Worm (Caenorhabditis elegans) whole organism, mixed stage, embryonic: ENCODE results near the gene dnc-3.

Experiments
- bed-3 ChIP-seq: fragments of 200-800 bp; sonication (Bioruptor generic); optimal IDR thresholded peaks from 3 replicates; lab custom pipeline; 2018; ENCODE audit warnings: mild to moderate bottlenecking, missing genetic modification characterization, moderate library complexity, missing compliant biosample characterization
- ceh-39 ChIP-seq: fragments of 150-350 bp; optimal IDR thresholded peaks from 2 replicates; lab custom pipeline; 2014; ENCODE audit warnings: missing biosample characterization, missing genetic modification characterization
- cnd-1 ChIP-seq: fragments of 200-800 bp; sonication (Bioruptor generic); optimal IDR thresholded peaks from 2 replicates; lab custom pipeline; 2018; ENCODE audit warnings: mild to moderate bottlenecking, missing genetic modification characterization, missing compliant biosample characterization
- lin-13 ChIP-seq: fragments of 150-350 bp; optimal IDR thresholded peaks from 2 replicates; lab custom pipeline; 2014; ENCODE audit warnings: missing biosample characterization, missing genetic modification characterization
- lsy-2 ChIP-seq: fragments of 150-350 bp; optimal IDR thresholded peaks from 2 replicates; lab custom pipeline; 2014; ENCODE audit warnings: missing biosample characterization, missing genetic modification characterization
- pha-4 ChIP-seq: fragments of 150-350 bp; optimal IDR thresholded peaks from 2 replicates; lab custom pipeline; 2018; ENCODE audit warnings: missing biosample characterization, missing genetic modification reagents, missing genetic modification characterization
- ztf-11 ChIP-seq: fragments of 150-350 bp; optimal IDR thresholded peaks from 2 replicates; lab custom pipeline; 2014; ENCODE audit warnings: missing biosample characterization, missing genetic modification characterization

ce11 chrII:3561561-3561960 lies 8.0 kb downstream of the dnc-3 start, which contains the start of gene W10G11.2:
- TF ChIP-seq pha-4 (tag; lab: Kevin White, UChicago) (no peak), lin-13 (tag; lab: Kevin White, UChicago) (no peak), ceh-39 (no peak), cnd-1 (tag; lab: Kevin White, UChicago) (no peak), lsy-2 (tag; lab: Kevin White, UChicago) (no peak), ztf-11 (tag; lab: Kevin White, UChicago) (no peak), bed-3 (no peak)
